Fruit fly (Drosophila melanogaster): ENCODE measurements around the gene CG33783.

Gene CG33783

dm6 chr3R:10042664-10043372, 23.8 kb upstream of the CG33783 start, which contains the start of the genes Mical and CG3909 (continued):
- TF ChIP-seq Dfd (GFP tag; optimal IDR thresholded peaks at IDR 0.05) (no peak), Dek (tag; optimal IDR thresholded peaks at IDR 0.05) (peak; percentile 89), CG7745 (tag; optimal IDR thresholded peaks at IDR 0.05) (no peak), Lhr (GFP tag; optimal IDR thresholded peaks at IDR 0.05) (peak; percentile 41), aop (GFP tag; IDR thresholded peaks at IDR 0.05) (peak; percentile 43; the same call in 1 of the 2 replicates), CG31441 (GFP tag; IDR thresholded peaks at IDR 0.05) (peak; percentile 92), CG14710 (tag; optimal IDR thresholded peaks at IDR 0.05) (peak; percentile 89), CG17802 (tag; optimal IDR thresholded peaks at IDR 0.05) (peak; percentile 12), Blimp-1 (GFP tag; optimal IDR thresholded peaks at IDR 0.05) (peak; percentile 72), HmgZ (tag; optimal IDR thresholded peaks at IDR 0.05) (peak; percentile 69), CG17361 (GFP tag; IDR thresholded peaks at IDR 0.05) (peak; percentile 92), CG4617 (GFP tag; optimal IDR thresholded peaks at IDR 0.05; ENCODE audit: borderline replicate concordance) (peak; percentile 34), HLH54F (GFP tag; optimal IDR thresholded peaks at IDR 0.05) (peak; percentile 35), Oli (tag; optimal IDR thresholded peaks at IDR 0.05) (peak; percentile 74), gcm (GFP tag; optimal IDR thresholded peaks at IDR 0.05) (peak; percentile 75), Poxn (GFP tag; IDR thresholded peaks at IDR 0.05) (no peak), Bgb (GFP tag; IDR thresholded peaks at IDR 0.05; ENCODE audit: partially characterized antibody) (peak; percentile 46), CG12155 (GFP tag; optimal IDR thresholded peaks at IDR 0.05) (peak; percentile 81), BtbVII (GFP tag; optimal IDR thresholded peaks at IDR 0.05) (peak; percentile 60), CG10274 (GFP tag; optimal IDR thresholded peaks at IDR 0.05) (no peak), MBD-R2 (GFP tag; IDR thresholded peaks at IDR 0.05) (peak; percentile 91), run (tag; optimal IDR thresholded peaks at IDR 0.05) (peak; percentile 63), ato (GFP tag; IDR thresholded peaks at IDR 0.05; ENCODE audit: partially characterized antibody) (peak; percentile 70), jigr1 (GFP tag; IDR thresholded peaks at IDR 0.05) (peak; percentile 50; the same call in 2 of the 3 replicates), CG9727 (GFP tag; optimal IDR thresholded peaks at IDR 0.05) (peak; percentile 77), Xrp1 (GFP tag; IDR thresholded peaks at IDR 0.05) (peak; percentile 89), Aef1 (GFP tag; IDR thresholded peaks at IDR 0.05) (peak; percentile 84), Bdp1 (GFP tag; optimal IDR thresholded peaks at IDR 0.05) (no peak), CG12942 (GFP tag; optimal IDR thresholded peaks at IDR 0.05) (peak; percentile 85), chm (GFP tag; IDR thresholded peaks at IDR 0.05) (peak; percentile 85), CG10267 (tag; optimal IDR thresholded peaks at IDR 0.05) (peak; percentile 95), nau (GFP tag; optimal IDR thresholded peaks at IDR 0.05) (peak; percentile 20), gem (tag; optimal IDR thresholded peaks at IDR 0.05) (peak; percentile 95), CG9817 (tag; optimal IDR thresholded peaks at IDR 0.05) (peak; percentile 84), vfl (GFP tag; optimal IDR thresholded peaks at IDR 0.05) (peak; percentile 28), CG10543 (GFP tag; optimal IDR thresholded peaks at IDR 0.05) (peak; percentile 48), ro (GFP tag; IDR thresholded peaks at IDR 0.05) (no peak; the same call in 1 of the 2 replicates), CG31365 (tag; optimal IDR thresholded peaks at IDR 0.05) (peak; percentile 4), CTCF (GFP tag; optimal IDR thresholded peaks at IDR 0.05) (peak; percentile 33), CG7839 (tag; optimal IDR thresholded peaks at IDR 0.05) (peak; percentile 90), org-1 (GFP tag; optimal IDR thresholded peaks at IDR 0.05) (peak; percentile 16), CG7271 (tag; optimal IDR thresholded peaks at IDR 0.05) (peak; percentile 9), zfh1 (GFP tag; IDR thresholded peaks at IDR 0.05) (peak; percentile 89), chinmo (GFP tag; IDR thresholded peaks at IDR 0.05; ENCODE audit: partially characterized antibody) (peak; percentile 72; the same call in 1 of the 4 replicates), CG3065 (GFP tag; optimal IDR thresholded peaks at IDR 0.05) (peak; percentile 38), Max (GFP tag; optimal IDR thresholded peaks at IDR 0.05) (peak; percentile 31), CG12391 (tag; optimal IDR thresholded peaks at IDR 0.05) (peak; percentile 94), HHEX (GFP tag; optimal IDR thresholded peaks at IDR 0.05) (peak; percentile 63), CG11696 (GFP tag; IDR thresholded peaks at IDR 0.05) (peak; percentile 75)
